Fruit fly (Drosophila melanogaster) whole organism, embryonic: ENCODE measurements around the gene mRpL15.

Source experiments
- Awh ChIP-seq: fragments of 200-800 bp; sonication (Bioruptor generic); IDR thresholded peaks from 2 replicates; pipeline ENCODE4, ENCODE4 v1.3.6; 2022; ENCODE audit warnings: missing biosample characterization, missing genetic modification characterization
- CG10267 ChIP-seq: fragments of 200-800 bp; sonication (Bioruptor generic); optimal IDR thresholded peaks from 2 replicates; lab custom pipeline; 2018; ENCODE audit warnings: missing biosample characterization, mild to moderate bottlenecking, missing genetic modification characterization, moderate library complexity
- CG10431 ChIP-seq: fragments of 200-800 bp; sonication (Bioruptor generic); optimal IDR thresholded peaks from 3 replicates; lab custom pipeline; 2018; ENCODE audit warnings: missing biosample characterization, mild to moderate bottlenecking, missing genetic modification characterization
- CG10462 ChIP-seq: fragments of 200-800 bp; sonication (Bioruptor generic); optimal IDR thresholded peaks from 2 replicates; lab custom pipeline; 2016; ENCODE audit warnings: missing biosample characterization, missing genetic modification characterization
- CG10979 ChIP-seq: fragments of 200-800 bp; sonication (Bioruptor generic); optimal IDR thresholded peaks from 2 replicates; lab custom pipeline; 2018; ENCODE audit warnings: missing biosample characterization, mild to moderate bottlenecking, missing genetic modification characterization, moderate library complexity
- CG11398 ChIP-seq: fragments of 200-800 bp; sonication (Bioruptor generic); optimal IDR thresholded peaks from 2 replicates; lab custom pipeline; 2016; ENCODE audit warnings: missing biosample characterization, missing genetic modification characterization
- CG12155 ChIP-seq: fragments of 200-800 bp; sonication (Bioruptor generic); optimal IDR thresholded peaks from 3 replicates; lab custom pipeline; 2016; ENCODE audit warnings: missing biosample characterization, missing genetic modification characterization
- CG13123 ChIP-seq: fragments of 200-800 bp; sonication (Bioruptor generic); optimal IDR thresholded peaks from 2 replicates; lab custom pipeline; 2016; ENCODE audit warnings: missing biosample characterization, missing genetic modification characterization
- CG13894 ChIP-seq: fragments of 200-800 bp; sonication (Bioruptor generic); optimal IDR thresholded peaks from 3 replicates; lab custom pipeline; 2018; ENCODE audit warnings: missing biosample characterization, mild to moderate bottlenecking, missing genetic modification characterization, moderate library complexity
- CG14014 ChIP-seq: fragments of 200-800 bp; sonication (Bioruptor generic); IDR thresholded peaks from 2 replicates; pipeline ENCODE4 v1.3.6; 2022; ENCODE audit warnings: missing biosample characterization, missing genetic modification characterization
- CG14710 ChIP-seq: fragments of 200-800 bp; sonication (Bioruptor generic); optimal IDR thresholded peaks from 3 replicates; lab custom pipeline; 2019; ENCODE audit warnings: missing biosample characterization, mild to moderate bottlenecking, missing genetic modification characterization, moderate library complexity
- CG15696 ChIP-seq: fragments of 200-800 bp; sonication (Bioruptor generic); optimal IDR thresholded peaks from 2 replicates; lab custom pipeline; 2019; ENCODE audit warnings: missing biosample characterization, mild to moderate bottlenecking, missing genetic modification characterization, moderate library complexity
- CG1602 ChIP-seq: fragments of 200-800 bp; sonication (Bioruptor generic); optimal IDR thresholded peaks from 3 replicates; lab custom pipeline; 2016; ENCODE audit warnings: missing biosample characterization, missing genetic modification characterization
- CG1603 ChIP-seq: fragments of 200-800 bp; sonication (Bioruptor generic); optimal IDR thresholded peaks from 2 replicates; lab custom pipeline; 2019; ENCODE audit warnings: missing biosample characterization, mild to moderate bottlenecking, missing genetic modification characterization, moderate library complexity
- CG1647 ChIP-seq: fragments of 200-800 bp; sonication (Bioruptor generic); optimal IDR thresholded peaks from 3 replicates; lab custom pipeline; 2016; ENCODE audit warnings: missing biosample characterization, missing genetic modification characterization
- CG17361 ChIP-seq: fragments of 200-800 bp; sonication (Bioruptor generic); IDR thresholded peaks from 3 replicates; pipeline ENCODE4 v1.3.6; 2022; ENCODE audit warnings: missing biosample characterization, missing genetic modification characterization
- CG17912 ChIP-seq: fragments of 200-800 bp; sonication (Bioruptor generic); optimal IDR thresholded peaks from 2 replicates; lab custom pipeline; 2018; ENCODE audit warnings: missing biosample characterization, mild to moderate bottlenecking, missing genetic modification characterization
- CG2129 ChIP-seq: fragments of 200-800 bp; sonication (Bioruptor generic); IDR thresholded peaks from 2 replicates; pipeline ENCODE4 v1.3.6; 2022; ENCODE audit warnings: missing biosample characterization, missing genetic modification characterization; ENCODE audit not compliant: partially characterized antibody
- CG32772 ChIP-seq: fragments of 200-800 bp; sonication (Bioruptor generic); IDR thresholded peaks from 2 replicates; pipeline ENCODE4 v1.3.6; 2022; ENCODE audit warnings: missing biosample characterization, missing genetic modification characterization
- CG4424 ChIP-seq: fragments of 200-800 bp; sonication (Bioruptor generic); optimal IDR thresholded peaks from 3 replicates; lab custom pipeline; 2016; ENCODE audit warnings: missing biosample characterization, missing genetic modification characterization
- CG6813 ChIP-seq: fragments of 200-800 bp; sonication (Bioruptor generic); optimal IDR thresholded peaks from 2 replicates; lab custom pipeline; 2017; ENCODE audit warnings: missing biosample characterization, missing genetic modification characterization, mild to moderate bottlenecking, moderate library complexity, missing genetic modification reagents
- CG7357 ChIP-seq: fragments of 200-800 bp; sonication (Bioruptor generic); IDR thresholded peaks from 3 replicates; pipeline ENCODE4 v1.3.6; 2022; ENCODE audit warnings: missing biosample characterization, missing genetic modification characterization
- CG8089 ChIP-seq: fragments of 200-800 bp; sonication (Bioruptor generic); optimal IDR thresholded peaks from 3 replicates; lab custom pipeline; 2016; ENCODE audit warnings: missing biosample characterization, missing genetic modification characterization
- Chrac-16 ChIP-seq: fragments of 200-800 bp; sonication (Bioruptor generic); optimal IDR thresholded peaks from 3 replicates; lab custom pipeline; 2016; ENCODE audit warnings: missing biosample characterization, missing genetic modification characterization
- Dfd ChIP-seq, 2 experiments: fragments of >200 bp; optimal IDR thresholded peaks; 2 replicates each; lab custom pipeline; 2017; ENCODE audit warnings: missing biosample characterization in 2 of 2, missing genetic modification characterization in 2 of 2
- Eip74EF ChIP-seq, 2 experiments: fragments of 200-800 bp in 1 of 2; fragments of >200 bp in 1 of 2; sonication (Bioruptor generic) in 1 of 2; optimal IDR thresholded peaks; 2 replicates each; lab custom pipeline; 2017 to 2019; ENCODE audit warnings: missing biosample characterization in 2 of 2, missing genetic modification characterization in 2 of 2, mild to moderate bottlenecking in 1 of 2, moderate library complexity in 1 of 2
- NK7.1 ChIP-seq: fragments of 200-800 bp; sonication (Bioruptor generic); optimal IDR thresholded peaks from 3 replicates; lab custom pipeline; 2016; ENCODE audit warnings: missing biosample characterization, missing genetic modification characterization
- Rfx ChIP-seq: fragments of 200-800 bp; sonication (Bioruptor generic); IDR thresholded peaks from 2 replicates; pipeline ENCODE4 v1.3.6; 2022; ENCODE audit warnings: missing biosample characterization, missing genetic modification characterization
- Xbp1 ChIP-seq: fragments of 200-800 bp; sonication (Bioruptor generic); optimal IDR thresholded peaks from 3 replicates; lab custom pipeline; 2016; ENCODE audit warnings: missing biosample characterization, mild to moderate bottlenecking, missing genetic modification characterization
- al ChIP-seq: fragments of 200-800 bp; sonication (Bioruptor generic); IDR thresholded peaks from 2 replicates; pipeline ENCODE4 v1.3.6; 2022; ENCODE audit warnings: missing biosample characterization, missing genetic modification characterization
- ase ChIP-seq: fragments of 200-800 bp; sonication (Bioruptor generic); IDR thresholded peaks from 3 replicates; pipeline ENCODE4 v1.3.6; 2022; ENCODE audit warnings: missing biosample characterization, missing genetic modification characterization
- ato ChIP-seq: fragments of 200-800 bp; sonication (Bioruptor generic); IDR thresholded peaks from 2 replicates; pipeline ENCODE4 v1.3.6; 2022; ENCODE audit warnings: missing biosample characterization, missing genetic modification characterization; ENCODE audit not compliant: partially characterized antibody
- cas ChIP-seq: fragments of 200-800 bp; sonication (Bioruptor generic); IDR thresholded peaks from 2 replicates; pipeline ENCODE4 v1.3.6; 2022; ENCODE audit warnings: missing biosample characterization, missing genetic modification characterization
- ci ChIP-seq: fragments of 200-800 bp; sonication (Bioruptor generic); IDR thresholded peaks from 3 replicates; pipeline ENCODE4 v1.3.6; 2022; ENCODE audit warnings: missing biosample characterization, missing genetic modification characterization
- croc ChIP-seq: fragments of 200-800 bp; sonication (Bioruptor generic); conservative IDR thresholded peaks from 3 replicates; pipeline ENCODE4 v1.3.6; 2022; ENCODE audit warnings: missing biosample characterization, missing genetic modification characterization
- crp ChIP-seq, 2 experiments: fragments of 200-800 bp; sonication (Bioruptor generic); optimal IDR thresholded peaks; 2 replicates in 1 of 2; 3 replicates in 1 of 2; lab custom pipeline; 2017; ENCODE audit warnings: missing biosample characterization in 2 of 2, missing genetic modification characterization in 2 of 2, mild to moderate bottlenecking in 1 of 2, moderate library complexity in 1 of 2
- dati ChIP-seq: fragments of 200-800 bp; sonication (Bioruptor generic); IDR thresholded peaks from 2 replicates; pipeline ENCODE4 v1.3.6; 2022; ENCODE audit warnings: missing biosample characterization, missing genetic modification characterization
- en ChIP-seq: fragments of 200-800 bp; sonication (Bioruptor generic); optimal IDR thresholded peaks from 2 replicates; lab custom pipeline; 2016; ENCODE audit warnings: missing biosample characterization, missing genetic modification characterization
- ftz-f1 ChIP-seq: fragments of 200-800 bp; sonication (Bioruptor generic); optimal IDR thresholded peaks from 2 replicates; lab custom pipeline; 2016; ENCODE audit warnings: missing biosample characterization, missing genetic modification characterization
- mam ChIP-seq: fragments of 200-800 bp; sonication (Bioruptor generic); optimal IDR thresholded peaks from 3 replicates; lab custom pipeline; 2016; ENCODE audit warnings: missing biosample characterization, missing genetic modification characterization
- peb ChIP-seq: fragments of 200-800 bp; sonication (Bioruptor generic); IDR thresholded peaks from 2 replicates; pipeline ENCODE4 v1.3.6; 2022; ENCODE audit warnings: missing biosample characterization, missing genetic modification characterization
- pzg ChIP-seq: fragments of 200-800 bp; sonication (Bioruptor generic); optimal IDR thresholded peaks from 3 replicates; lab custom pipeline; 2018; ENCODE audit warnings: missing biosample characterization, mild to moderate bottlenecking, missing genetic modification characterization, moderate library complexity
- repo ChIP-seq: fragments of 200-800 bp; sonication (Bioruptor generic); optimal IDR thresholded peaks from 2 replicates; lab custom pipeline; 2016; ENCODE audit warnings: missing biosample characterization, missing genetic modification characterization
- run ChIP-seq: fragments of 200-800 bp; sonication (Bioruptor generic); optimal IDR thresholded peaks from 3 replicates; lab custom pipeline; 2018; ENCODE audit warnings: missing biosample characterization, mild to moderate bottlenecking, missing genetic modification characterization
- sc ChIP-seq, 3 experiments: fragments of >200 bp in 2 of 3; fragments of 200-800 bp in 1 of 3; sonication (Bioruptor generic) in 1 of 3; optimal IDR thresholded peaks; 2 replicates in 2 of 3; 3 replicates in 1 of 3; lab custom pipeline; 2017; ENCODE audit warnings: mild to moderate bottlenecking in 1 of 3, missing biosample characterization in 1 of 3, missing genetic modification characterization in 1 of 3, missing genetic modification reagents in 1 of 3
- stwl ChIP-seq: fragments of 200-800 bp; sonication (Bioruptor generic); optimal IDR thresholded peaks from 3 replicates; lab custom pipeline; 2018; ENCODE audit warnings: missing biosample characterization, mild to moderate bottlenecking, missing genetic modification characterization, moderate library complexity
- tll ChIP-seq, 2 experiments: fragments of 200-800 bp in 1 of 2; fragments of >200 bp in 1 of 2; sonication (Bioruptor generic) in 1 of 2; optimal IDR thresholded peaks; 2 replicates each; lab custom pipeline; 2017 to 2019; ENCODE audit warnings: missing biosample characterization in 2 of 2, missing genetic modification characterization in 2 of 2, mild to moderate bottlenecking in 1 of 2, moderate library complexity in 1 of 2
- trh ChIP-seq: fragments of 200-800 bp; sonication (Bioruptor generic); optimal IDR thresholded peaks from 2 replicates; lab custom pipeline; 2016; ENCODE audit warnings: missing biosample characterization, missing genetic modification characterization
- tx ChIP-seq: fragments of 200-800 bp; sonication (Bioruptor generic); optimal IDR thresholded peaks from 2 replicates; lab custom pipeline; 2016; ENCODE audit warnings: missing biosample characterization, missing genetic modification characterization
- zen ChIP-seq: fragments of 200-800 bp; sonication (Bioruptor generic); optimal IDR thresholded peaks from 3 replicates; lab custom pipeline; 2018; ENCODE audit warnings: missing biosample characterization, mild to moderate bottlenecking, missing genetic modification characterization, moderate library complexity

mRpL15 gene

DNA sequence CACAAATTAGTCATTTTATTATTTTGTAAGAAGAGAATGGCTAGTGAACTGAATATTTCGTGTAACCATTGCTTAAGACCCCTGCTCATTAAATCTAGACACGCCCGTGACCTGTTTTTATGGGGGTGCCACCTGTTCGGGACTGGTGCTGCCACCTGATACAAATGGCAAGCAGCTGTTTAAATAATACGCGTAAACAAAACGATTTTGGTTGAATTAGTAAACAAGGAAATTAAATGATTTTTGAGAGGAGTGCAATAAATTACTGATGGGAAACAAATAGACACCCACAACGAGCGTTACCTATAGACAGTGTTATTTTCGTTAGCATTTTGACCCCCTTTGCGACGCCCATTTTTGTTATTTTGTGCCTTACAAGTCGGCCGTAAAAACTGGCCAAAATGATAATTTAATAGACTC lies 38.8 kb upstream of the mRpL15 start (continued):
- no peak for TF ChIP-seq tll (GFP tag; optimal IDR thresholded peaks at IDR 0.05; lab: Kevin White, UChicago)
- TF ChIP-seq en (GFP tag; lab: Kevin White, UChicago) = peak; percentile 55
- peak; percentile 77 for TF ChIP-seq zen (tag; lab: Kevin White, UChicago)
- TF ChIP-seq croc (GFP tag; lab: Robert Waterston, UW) = peak; percentile 58
- peak; percentile 76 for TF ChIP-seq tx (GFP tag; lab: Kevin White, UChicago)
- peak; percentile 70 for TF ChIP-seq CG15696 (tag; lab: Kevin White, UChicago)
- TF ChIP-seq CG2129 (GFP tag; lab: Robert Waterston, UW) = no peak
- peak; percentile 78 for TF ChIP-seq CG10462
- TF ChIP-seq Rfx (GFP tag; lab: Robert Waterston, UW) = no peak
- TF ChIP-seq CG1647 (GFP tag; lab: Kevin White, UChicago) = peak; percentile 85
- peak; percentile 46 to 93 for TF ChIP-seq crp (GFP tag; optimal IDR thresholded peaks at IDR 0.05; lab: Kevin White, UChicago)
- TF ChIP-seq repo (GFP tag; lab: Kevin White, UChicago) = peak; percentile 81
- peak; percentile 81 for TF ChIP-seq CG13123 (GFP tag; lab: Kevin White, UChicago)
- TF ChIP-seq Xbp1 (GFP tag; lab: Kevin White, UChicago) = peak; percentile 94
- TF ChIP-seq CG10267 (tag; lab: Kevin White, UChicago) = peak; percentile 82
- peak; percentile 82 for TF ChIP-seq CG6813 (GFP tag; lab: Kevin White, UChicago)
- TF ChIP-seq CG17912 (GFP tag; lab: Kevin White, UChicago) = peak; percentile 78
- TF ChIP-seq CG13894 = peak; percentile 91
- no peak for TF ChIP-seq al (GFP tag; lab: Robert Waterston, UW)
- TF ChIP-seq peb = no peak
- TF ChIP-seq ato (GFP tag; lab: Robert Waterston, UW) = no peak
- TF ChIP-seq ase (GFP tag; lab: Robert Waterston, UW) = no peak
- peak; percentile 85 for TF ChIP-seq CG1603 (tag; lab: Kevin White, UChicago)
- TF ChIP-seq CG7357 (GFP tag; lab: Robert Waterston, UW) = peak; percentile 73
- peak; percentile 49 for TF ChIP-seq ftz-f1 (GFP tag; lab: Kevin White, UChicago)
- TF ChIP-seq CG14014 (GFP tag; lab: Robert Waterston, UW) = no peak
- TF ChIP-seq CG17361 = no peak
- TF ChIP-seq CG32772 = no peak
- peak; percentile 78 for TF ChIP-seq CG11398
- peak; percentile 65 for TF ChIP-seq CG8089 (GFP tag; lab: Kevin White, UChicago)
- TF ChIP-seq CG10979 (tag; lab: Kevin White, UChicago) = peak; percentile 71
- TF ChIP-seq Eip74EF (GFP tag; optimal IDR thresholded peaks at IDR 0.05; lab: Kevin White, UChicago) = peak in 1 of 2 experiments; percentile 76
- no peak for TF ChIP-seq cas (GFP tag; lab: Robert Waterston, UW)
- peak; percentile 95 for TF ChIP-seq mam (GFP tag; lab: Kevin White, UChicago)
- TF ChIP-seq ci (GFP tag; lab: Robert Waterston, UW) = no peak
- peak; percentile 88 for TF ChIP-seq CG12155 (GFP tag; lab: Kevin White, UChicago)
- TF ChIP-seq CG4424 (GFP tag; lab: Kevin White, UChicago) = peak; percentile 88
- TF ChIP-seq CG14710 (tag; lab: Kevin White, UChicago) = peak; percentile 80
- TF ChIP-seq stwl (tag; lab: Kevin White, UChicago) = peak; percentile 72
- peak; percentile 66 for TF ChIP-seq NK7.1 (GFP tag; lab: Kevin White, UChicago)
- TF ChIP-seq sc (optimal IDR thresholded peaks at IDR 0.05; lab: Kevin White, UChicago) = no peak
- peak; percentile 74 for TF ChIP-seq sc (GFP tag; optimal IDR thresholded peaks at IDR 0.05; lab: Kevin White, UChicago)
- peak; percentile 91 for TF ChIP-seq CG1602 (GFP tag; lab: Kevin White, UChicago)
- peak; percentile 33 for TF ChIP-seq CG10431 (GFP tag; lab: Kevin White, UChicago)
- peak; percentile 88 for TF ChIP-seq Chrac-16 (GFP tag; lab: Kevin White, UChicago)
- TF ChIP-seq trh (GFP tag; lab: Kevin White, UChicago) = peak; percentile 84
- peak; percentile 49 for TF ChIP-seq run
- no peak for TF ChIP-seq Dfd (GFP tag; optimal IDR thresholded peaks at IDR 0.05; lab: Kevin White, UChicago)
- TF ChIP-seq Awh = no peak
- TF ChIP-seq pzg = peak; percentile 76
- no peak for TF ChIP-seq dati
